Worm (Caenorhabditis elegans): ENCODE measurements around the gene F02C12.3.

F02C12.3 gene

DNA sequence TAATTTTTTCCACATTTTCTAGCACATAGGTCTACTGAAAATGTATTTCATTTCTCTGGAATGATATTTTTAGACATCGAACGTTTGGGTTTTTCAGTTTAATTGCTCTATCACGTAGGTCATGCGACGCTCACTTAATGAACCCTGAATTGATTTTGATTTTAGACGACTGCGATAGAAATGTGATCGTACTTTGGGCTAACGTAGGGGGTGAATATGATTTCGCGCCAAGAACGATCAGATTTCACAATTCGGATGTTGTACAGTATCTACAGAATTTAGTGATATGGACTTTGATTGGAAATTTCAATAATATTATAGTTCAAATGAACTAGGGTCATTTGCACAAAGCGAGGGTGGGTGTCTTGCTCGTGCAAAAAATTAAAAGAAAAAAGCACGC, 44.6 kb upstream of the F02C12.3 start:
- TF ChIP-seq hmbx-1 (tag; optimal IDR thresholded peaks at IDR 0.05) = no peak

DNA sequence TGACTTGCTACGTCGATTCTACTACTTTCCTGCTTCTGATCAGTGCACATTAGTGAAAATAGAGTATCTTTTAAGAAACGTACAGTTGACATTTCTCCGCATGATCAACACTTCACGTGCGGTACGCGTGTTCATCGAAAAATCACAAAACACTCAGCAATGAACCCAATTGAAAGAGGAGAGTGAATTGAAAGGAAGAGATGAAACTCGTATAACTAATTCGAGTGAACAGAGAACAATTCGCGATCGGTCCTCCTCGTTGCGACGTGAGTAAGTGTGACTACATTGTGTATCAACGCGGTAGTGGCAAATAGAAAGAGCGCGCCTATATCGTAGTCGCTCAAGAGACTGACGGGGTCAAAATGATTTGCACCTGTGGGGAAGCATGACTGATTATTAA, 43.2 kb upstream of the F02C12.3 start:
- no peak for TF ChIP-seq B0310.2 (tag; optimal IDR thresholded peaks at IDR 0.05)
- TF ChIP-seq hmbx-1 (tag; optimal IDR thresholded peaks at IDR 0.05) = no peak
- TF ChIP-seq pes-1 (GFP tag; IDR thresholded peaks at IDR 0.05) = no peak
- no peak for TF ChIP-seq ets-7 (tag; optimal IDR thresholded peaks at IDR 0.05)
- TF ChIP-seq tra-4 (tag; optimal IDR thresholded peaks at IDR 0.05) = no peak
- no peak for TF ChIP-seq F13C5.2 (tag; optimal IDR thresholded peaks at IDR 0.05)
- TF ChIP-seq ceh-13 (GFP tag; optimal IDR thresholded peaks at IDR 0.05) = no peak
- no peak for TF ChIP-seq tbx-11 (GFP tag; IDR thresholded peaks at IDR 0.05)
- no peak for TF ChIP-seq sea-1 (GFP tag; conservative IDR thresholded peaks at IDR 0.05)
- TF ChIP-seq flt-1 (GFP tag; IDR thresholded peaks at IDR 0.05) = no peak
- no peak for TF ChIP-seq hnd-1 (tag; optimal IDR thresholded peaks at IDR 0.05)
- TF ChIP-seq ceh-36 (tag; optimal IDR thresholded peaks at IDR 0.05) = no peak
- TF ChIP-seq scrt-1 (GFP tag; IDR thresholded peaks at IDR 0.05) = no peak
- TF ChIP-seq hmg-4 (GFP tag; optimal IDR thresholded peaks at IDR 0.05) = no peak
- no peak for TF ChIP-seq aly-1 (tag; optimal IDR thresholded peaks at IDR 0.05)
- no peak for TF ChIP-seq ama-1 (optimal IDR thresholded peaks at IDR 0.05)
- no peak for TF ChIP-seq tbx-37 (GFP tag; conservative IDR thresholded peaks at IDR 0.05)

DNA sequence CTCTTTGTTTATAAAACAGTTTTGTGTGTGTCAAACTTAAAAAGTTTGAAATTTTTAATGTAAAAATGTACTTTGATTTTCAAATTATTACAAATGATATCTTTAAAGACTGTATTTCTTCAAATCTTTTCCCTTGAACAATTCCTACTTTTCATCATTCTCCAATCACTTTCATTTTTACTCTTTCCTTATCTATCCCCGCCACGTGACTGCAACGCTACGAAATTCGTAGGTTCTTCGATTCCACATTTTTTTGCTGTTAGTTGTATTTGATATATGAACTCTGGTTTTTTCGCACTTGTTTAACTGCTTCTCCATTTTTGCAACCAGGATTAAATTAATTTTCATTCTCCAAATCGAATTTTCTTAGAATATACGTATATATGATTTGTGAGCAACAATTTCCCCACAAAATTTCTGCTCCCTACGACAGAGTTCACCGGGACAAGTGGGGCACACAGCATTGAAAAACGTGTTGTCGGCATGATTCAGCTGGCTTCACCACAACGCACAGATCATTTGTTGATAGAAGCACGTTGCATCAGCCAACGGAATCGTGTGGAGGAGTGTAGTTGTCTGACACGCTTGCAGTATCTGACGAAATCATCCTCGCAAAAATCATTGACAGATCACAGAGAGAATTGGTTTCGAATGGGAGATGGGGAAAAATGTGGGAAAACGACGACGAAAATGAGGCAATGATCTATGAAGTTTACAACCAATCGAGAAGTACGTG, 41.9 kb upstream of the F02C12.3 start:
- TF ChIP-seq sea-1 (GFP tag; conservative IDR thresholded peaks at IDR 0.05) = no peak
- no peak for TF ChIP-seq flt-1 (GFP tag; IDR thresholded peaks at IDR 0.05)
- TF ChIP-seq tra-4 (tag; optimal IDR thresholded peaks at IDR 0.05) = no peak
- TF ChIP-seq tbx-37 (GFP tag; conservative IDR thresholded peaks at IDR 0.05) = no peak
- no peak for TF ChIP-seq aly-1 (tag; optimal IDR thresholded peaks at IDR 0.05)
- no peak for TF ChIP-seq tbx-11 (GFP tag; IDR thresholded peaks at IDR 0.05)
- TF ChIP-seq pes-1 (GFP tag; IDR thresholded peaks at IDR 0.05) = no peak
- TF ChIP-seq B0310.2 (tag; optimal IDR thresholded peaks at IDR 0.05) = no peak
- TF ChIP-seq ceh-13 (GFP tag; optimal IDR thresholded peaks at IDR 0.05) = no peak
- TF ChIP-seq F13C5.2 (tag; optimal IDR thresholded peaks at IDR 0.05) = no peak
- no peak for TF ChIP-seq hmbx-1 (tag; optimal IDR thresholded peaks at IDR 0.05)
- no peak for TF ChIP-seq hnd-1 (tag; optimal IDR thresholded peaks at IDR 0.05)
- no peak for TF ChIP-seq ama-1 (optimal IDR thresholded peaks at IDR 0.05)
- no peak for TF ChIP-seq ceh-36 (tag; optimal IDR thresholded peaks at IDR 0.05)
- no peak for TF ChIP-seq scrt-1 (GFP tag; IDR thresholded peaks at IDR 0.05)
- TF ChIP-seq ets-7 (tag; optimal IDR thresholded peaks at IDR 0.05) = no peak

DNA sequence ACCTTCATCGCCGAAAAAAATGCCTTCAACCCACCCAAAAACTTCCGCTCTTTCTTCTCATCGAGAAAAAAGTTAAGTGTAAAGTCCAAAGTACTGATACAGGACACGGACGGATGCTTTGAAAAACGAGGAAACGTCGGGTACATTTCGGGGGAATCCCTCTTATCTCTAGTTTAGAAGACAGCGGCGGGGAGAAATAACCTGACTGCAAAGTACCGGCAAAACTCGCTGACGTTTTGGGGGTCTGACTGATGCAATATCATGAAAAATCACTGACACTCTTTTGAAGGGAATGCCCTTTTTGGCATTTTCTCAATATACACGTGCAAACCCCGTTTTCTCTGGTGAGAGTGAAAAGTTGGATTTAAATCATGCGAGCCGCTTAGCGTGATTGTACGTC, 40.3 kb upstream of the F02C12.3 start:
- TF ChIP-seq ets-7 (tag; optimal IDR thresholded peaks at IDR 0.05) (no peak), hmbx-1 (tag; optimal IDR thresholded peaks at IDR 0.05) (no peak), flt-1 (GFP tag; IDR thresholded peaks at IDR 0.05) (no peak), sea-1 (GFP tag; conservative IDR thresholded peaks at IDR 0.05) (no peak), scrt-1 (GFP tag; IDR thresholded peaks at IDR 0.05) (no peak), tbx-11 (GFP tag; IDR thresholded peaks at IDR 0.05) (no peak), pes-1 (GFP tag; IDR thresholded peaks at IDR 0.05) (no peak), tbx-37 (GFP tag; conservative IDR thresholded peaks at IDR 0.05) (no peak), aly-1 (tag; optimal IDR thresholded peaks at IDR 0.05) (no peak), F13C5.2 (tag; optimal IDR thresholded peaks at IDR 0.05) (no peak), ceh-36 (tag; optimal IDR thresholded peaks at IDR 0.05) (no peak), B0310.2 (tag; optimal IDR thresholded peaks at IDR 0.05) (no peak), ceh-13 (GFP tag; optimal IDR thresholded peaks at IDR 0.05) (no peak), hmg-4 (GFP tag; optimal IDR thresholded peaks at IDR 0.05) (no peak), hnd-1 (tag; optimal IDR thresholded peaks at IDR 0.05) (no peak)

DNA sequence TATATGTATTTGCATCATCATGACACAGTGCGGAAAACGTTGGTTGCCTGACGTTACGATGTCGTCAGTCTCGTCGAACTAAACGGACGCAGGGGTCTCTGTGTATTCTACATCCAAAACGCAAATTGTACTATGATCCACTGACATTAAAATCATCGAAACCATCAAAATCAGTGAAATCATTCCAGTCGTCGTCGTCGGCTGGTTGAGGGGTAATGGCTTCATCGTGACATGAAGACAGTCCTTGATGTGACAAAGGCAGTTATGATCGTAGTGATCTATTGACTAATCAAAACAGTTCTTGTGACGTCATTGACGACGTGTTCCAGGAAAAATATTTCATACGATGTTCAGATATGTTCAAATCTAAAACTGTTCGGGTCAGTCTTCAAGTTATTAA, 39.1 kb upstream of the F02C12.3 start:
- TF ChIP-seq tbx-37 (GFP tag; conservative IDR thresholded peaks at IDR 0.05) = no peak
- no peak for TF ChIP-seq sea-1 (GFP tag; conservative IDR thresholded peaks at IDR 0.05)
- TF ChIP-seq ceh-36 (tag; optimal IDR thresholded peaks at IDR 0.05) = no peak
- no peak for TF ChIP-seq hnd-1 (tag; optimal IDR thresholded peaks at IDR 0.05)
- TF ChIP-seq aly-1 (tag; optimal IDR thresholded peaks at IDR 0.05) = no peak
- TF ChIP-seq B0310.2 (tag; optimal IDR thresholded peaks at IDR 0.05) = no peak
- TF ChIP-seq ceh-13 (GFP tag; optimal IDR thresholded peaks at IDR 0.05) = no peak
- TF ChIP-seq tra-4 (tag; optimal IDR thresholded peaks at IDR 0.05) = no peak

DNA sequence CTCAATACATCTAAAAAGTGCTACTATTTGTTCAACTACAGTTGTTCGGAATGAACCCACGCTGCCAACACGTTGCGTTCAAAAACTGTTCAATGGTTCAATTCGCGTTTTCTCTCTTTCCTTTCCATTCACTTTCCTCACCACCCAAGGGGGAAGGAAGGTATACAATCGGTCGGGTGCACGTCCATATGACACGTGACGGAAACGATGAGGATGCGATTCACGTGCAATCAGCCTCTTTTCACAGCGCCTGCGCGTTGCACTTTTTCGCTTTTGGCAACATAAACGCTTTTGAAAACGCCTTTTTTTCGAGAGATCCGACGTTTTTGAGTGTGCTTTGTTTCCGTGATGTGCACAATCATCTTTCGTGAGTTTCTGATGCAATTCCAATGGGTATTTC, 38.2 kb upstream of the F02C12.3 start:
- TF ChIP-seq tbx-37 (GFP tag; conservative IDR thresholded peaks at IDR 0.05) = no peak
- no peak for TF ChIP-seq ets-7 (tag; optimal IDR thresholded peaks at IDR 0.05)
- no peak for TF ChIP-seq tra-4 (tag; optimal IDR thresholded peaks at IDR 0.05)
- TF ChIP-seq aly-1 (tag; optimal IDR thresholded peaks at IDR 0.05) = no peak
- no peak for TF ChIP-seq pes-1 (GFP tag; IDR thresholded peaks at IDR 0.05)
- no peak for TF ChIP-seq sea-1 (GFP tag; conservative IDR thresholded peaks at IDR 0.05)
- TF ChIP-seq hmg-4 (GFP tag; optimal IDR thresholded peaks at IDR 0.05) = no peak
- no peak for TF ChIP-seq B0310.2 (tag; optimal IDR thresholded peaks at IDR 0.05)
- TF ChIP-seq hmbx-1 (tag; optimal IDR thresholded peaks at IDR 0.05) = no peak
- no peak for TF ChIP-seq scrt-1 (GFP tag; IDR thresholded peaks at IDR 0.05)
- no peak for TF ChIP-seq F13C5.2 (tag; optimal IDR thresholded peaks at IDR 0.05)
- no peak for TF ChIP-seq ceh-13 (GFP tag; optimal IDR thresholded peaks at IDR 0.05)
- no peak for TF ChIP-seq hnd-1 (tag; optimal IDR thresholded peaks at IDR 0.05)
- no peak for TF ChIP-seq flt-1 (GFP tag; IDR thresholded peaks at IDR 0.05)
- TF ChIP-seq tbx-11 (GFP tag; IDR thresholded peaks at IDR 0.05) = no peak
- no peak for TF ChIP-seq ama-1 (optimal IDR thresholded peaks at IDR 0.05)
- no peak for TF ChIP-seq ceh-36 (tag; optimal IDR thresholded peaks at IDR 0.05)

DNA sequence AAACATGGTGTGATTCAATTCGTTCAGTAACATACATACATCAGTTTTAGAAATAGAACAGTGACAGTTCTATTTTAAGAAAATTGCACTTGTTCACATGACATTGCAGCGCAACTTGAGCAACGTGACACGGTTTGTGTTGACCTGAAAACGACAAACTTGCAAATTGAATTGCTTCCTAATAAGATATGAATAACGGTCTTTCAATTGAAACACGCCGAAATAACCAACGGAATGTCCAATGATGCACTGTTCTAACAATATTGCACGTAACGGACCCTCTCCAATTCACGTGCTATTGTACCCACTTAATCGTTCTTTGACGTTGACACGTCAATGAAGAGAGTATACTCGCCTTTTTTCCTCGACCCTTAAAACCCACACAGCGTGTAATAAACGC, 37.0 kb upstream of the F02C12.3 start:
- TF ChIP-seq hmg-4 (GFP tag; optimal IDR thresholded peaks at IDR 0.05) (no peak), tra-4 (tag; optimal IDR thresholded peaks at IDR 0.05) (no peak), ceh-13 (GFP tag; optimal IDR thresholded peaks at IDR 0.05) (no peak), sea-1 (GFP tag; conservative IDR thresholded peaks at IDR 0.05) (no peak)
